Worm (Caenorhabditis elegans) whole organism, L3 larva: ENCODE data around the gene mrps-2.

ENCODE experiments used
- R02D3.7 ChIP-seq: fragments of 150-350 bp; optimal IDR thresholded peaks from 2 replicates; lab custom pipeline; 2014; ENCODE audit warnings: missing biosample characterization, missing genetic modification characterization
- ZK546.5 ChIP-seq: sonication (generic microtip); optimal IDR thresholded peaks from 2 replicates; lab custom pipeline; 2017; ENCODE audit warnings: missing biosample characterization, missing genetic modification characterization
- aly-2 ChIP-seq: fragments of 150-350 bp; optimal IDR thresholded peaks from 2 replicates; lab custom pipeline; 2014; ENCODE audit warnings: missing biosample characterization, missing genetic modification characterization
- ama-1 ChIP-seq: fragments of 150-350 bp; optimal IDR thresholded peaks from 2 replicates; lab custom pipeline; 2018
- ceh-16 ChIP-seq: sonication (generic microtip); optimal IDR thresholded peaks from 2 replicates; lab custom pipeline; 2017; ENCODE audit warnings: missing biosample characterization, missing genetic modification characterization
- ceh-28 ChIP-seq: fragments of 150-350 bp; optimal IDR thresholded peaks from 2 replicates; lab custom pipeline; 2014; ENCODE audit warnings: missing biosample characterization, missing genetic modification reagents, missing genetic modification characterization
- ceh-82 ChIP-seq: fragments of 150-350 bp; optimal IDR thresholded peaks from 2 replicates; lab custom pipeline; 2014; ENCODE audit warnings: missing biosample characterization, missing genetic modification characterization
- ceh-9 ChIP-seq: sonication (generic microtip); optimal IDR thresholded peaks from 2 replicates; lab custom pipeline; 2018; ENCODE audit warnings: missing biosample characterization, missing genetic modification characterization
- daf-12 ChIP-seq: fragments of 150-350 bp; optimal IDR thresholded peaks from 2 replicates; lab custom pipeline; 2014; ENCODE audit warnings: missing biosample characterization, missing genetic modification reagents, missing genetic modification characterization
- egl-27 ChIP-seq: sonication (generic microtip); optimal IDR thresholded peaks from 4 replicates; lab custom pipeline; 2017; ENCODE audit warnings: missing biosample characterization, missing genetic modification reagents, missing genetic modification characterization
- egl-5 ChIP-seq: fragments of 150-350 bp; optimal IDR thresholded peaks from 2 replicates; lab custom pipeline; 2017; ENCODE audit warnings: missing biosample characterization, missing genetic modification reagents, missing genetic modification characterization, inconsistent platforms
- elt-1 ChIP-seq: fragments of 150-350 bp; optimal IDR thresholded peaks from 2 replicates; lab custom pipeline; 2014; ENCODE audit warnings: missing biosample characterization, missing genetic modification characterization
- elt-2 ChIP-seq: sonication (generic microtip); optimal IDR thresholded peaks from 2 replicates; lab custom pipeline; 2016; ENCODE audit warnings: missing genetic modification reagents, mild to moderate bottlenecking, missing genetic modification characterization, missing compliant biosample characterization
- elt-3 ChIP-seq, 3 experiments: fragments of 150-350 bp in 1 of 3; sonication (generic microtip) in 2 of 3; optimal IDR thresholded peaks; 2 replicates in 2 of 3; 4 replicates in 1 of 3; lab custom pipeline; 2014 to 2017; ENCODE audit warnings: missing biosample characterization in 3 of 3, missing genetic modification characterization in 3 of 3
- eor-1 ChIP-seq, 2 experiments: fragments of 150-350 bp; optimal IDR thresholded peaks; 2 replicates each; lab custom pipeline; 2014 to 2018; ENCODE audit warnings: missing biosample characterization in 2 of 2, missing genetic modification characterization in 2 of 2
- fkh-10 ChIP-seq: sonication (generic microtip); optimal IDR thresholded peaks from 2 replicates; lab custom pipeline; 2017; ENCODE audit warnings: missing biosample characterization, missing genetic modification reagents, missing genetic modification characterization
- fkh-2 ChIP-seq: fragments of 150-350 bp; optimal IDR thresholded peaks from 2 replicates; lab custom pipeline; 2014; ENCODE audit warnings: missing biosample characterization, missing genetic modification reagents, missing genetic modification characterization
- fos-1 ChIP-seq: fragments of 150-350 bp; optimal IDR thresholded peaks from 2 replicates; lab custom pipeline; 2014; ENCODE audit warnings: missing biosample characterization, missing genetic modification characterization
- hmg-11 ChIP-seq: sonication (generic microtip); optimal IDR thresholded peaks from 2 replicates; lab custom pipeline; 2016; ENCODE audit warnings: missing genetic modification characterization, missing compliant biosample characterization
- jun-1 ChIP-seq: fragments of 150-350 bp; optimal IDR thresholded peaks from 2 replicates; lab custom pipeline; 2014; ENCODE audit warnings: missing biosample characterization, missing genetic modification reagents, missing genetic modification characterization
- lin-15B ChIP-seq: fragments of 150-350 bp; optimal IDR thresholded peaks from 2 replicates; lab custom pipeline; 2014; ENCODE audit warnings: missing biosample characterization, missing genetic modification characterization
- lin-39 ChIP-seq: fragments of 150-350 bp; optimal IDR thresholded peaks from 2 replicates; lab custom pipeline; 2018; ENCODE audit warnings: missing biosample characterization, missing genetic modification reagents, missing genetic modification characterization
- lsy-12 ChIP-seq: sonication (generic microtip); optimal IDR thresholded peaks from 2 replicates; lab custom pipeline; 2016; ENCODE audit warnings: mild to moderate bottlenecking, missing genetic modification characterization, missing compliant biosample characterization
- mdl-1 ChIP-seq: fragments of 150-350 bp; optimal IDR thresholded peaks from 2 replicates; lab custom pipeline; 2014; ENCODE audit warnings: missing biosample characterization, missing genetic modification characterization
- mml-1 ChIP-seq: fragments of 150-350 bp; sonication (generic microtip); optimal IDR thresholded peaks from 3 replicates; lab custom pipeline; 2014; ENCODE audit warnings: missing biosample characterization, missing genetic modification characterization
- nfya-1 ChIP-seq: sonication (generic microtip); optimal IDR thresholded peaks from 2 replicates; lab custom pipeline; 2017; ENCODE audit warnings: missing genetic modification characterization, mild to moderate bottlenecking, missing compliant biosample characterization, antibody characterized with exemption, moderate library complexity; ENCODE audit not compliant: insufficient read depth
- nhr-11 ChIP-seq: fragments of 150-350 bp; optimal IDR thresholded peaks from 2 replicates; lab custom pipeline; 2014; ENCODE audit warnings: missing biosample characterization, missing genetic modification characterization
- nhr-12 ChIP-seq: fragments of 150-350 bp; optimal IDR thresholded peaks from 2 replicates; lab custom pipeline; 2014; ENCODE audit warnings: missing biosample characterization, missing genetic modification characterization
- nhr-23 ChIP-seq: fragments of 150-350 bp; optimal IDR thresholded peaks from 2 replicates; lab custom pipeline; 2014; ENCODE audit warnings: missing biosample characterization, missing genetic modification reagents, missing genetic modification characterization
- nhr-237 ChIP-seq: fragments of 150-350 bp; optimal IDR thresholded peaks from 2 replicates; lab custom pipeline; 2014; ENCODE audit warnings: missing biosample characterization, missing genetic modification characterization
- nhr-25 ChIP-seq: sonication (generic microtip); optimal IDR thresholded peaks from 2 replicates; lab custom pipeline; 2017; ENCODE audit warnings: missing biosample characterization, missing genetic modification characterization
- nhr-28 ChIP-seq: fragments of 150-350 bp; optimal IDR thresholded peaks from 2 replicates; lab custom pipeline; 2014; ENCODE audit warnings: missing biosample characterization, missing genetic modification characterization
- nhr-43 ChIP-seq: sonication (generic microtip); optimal IDR thresholded peaks from 2 replicates; lab custom pipeline; 2016; ENCODE audit warnings: mild to moderate bottlenecking, missing genetic modification characterization, missing compliant biosample characterization; ENCODE audit not compliant: poor library complexity, severe bottlenecking
- nhr-67 ChIP-seq: fragments of 150-350 bp; optimal IDR thresholded peaks from 2 replicates; lab custom pipeline; 2014; ENCODE audit warnings: missing biosample characterization, missing genetic modification characterization
- nhr-76 ChIP-seq: fragments of 150-350 bp; sonication (generic microtip); optimal IDR thresholded peaks from 5 replicates; lab custom pipeline; 2014; ENCODE audit warnings: missing biosample characterization, missing genetic modification characterization
- nhr-77 ChIP-seq: fragments of 150-350 bp; optimal IDR thresholded peaks from 2 replicates; lab custom pipeline; 2014; ENCODE audit warnings: missing biosample characterization, missing genetic modification characterization
- pha-4 ChIP-seq: fragments of 150-350 bp; optimal IDR thresholded peaks from 2 replicates; lab custom pipeline; 2014; ENCODE audit warnings: missing biosample characterization, missing genetic modification reagents, missing genetic modification characterization
- pqm-1 ChIP-seq: fragments of 150-350 bp; optimal IDR thresholded peaks from 2 replicates; lab custom pipeline; 2017; ENCODE audit warnings: missing biosample characterization, missing genetic modification characterization, inconsistent platforms
- sea-2 ChIP-seq: fragments of 150-350 bp; sonication (generic microtip); optimal IDR thresholded peaks from 4 replicates; lab custom pipeline; 2014; ENCODE audit warnings: missing biosample characterization, missing genetic modification reagents, missing genetic modification characterization
- skn-1 ChIP-seq: fragments of 150-350 bp; optimal IDR thresholded peaks from 2 replicates; lab custom pipeline; 2014; ENCODE audit warnings: missing biosample characterization, missing genetic modification characterization
- snpc-4 ChIP-seq: fragments of 150-350 bp; optimal IDR thresholded peaks from 2 replicates; lab custom pipeline; 2014; ENCODE audit warnings: missing biosample characterization, missing genetic modification characterization
- tbx-2 ChIP-seq: sonication (generic microtip); optimal IDR thresholded peaks from 2 replicates; lab custom pipeline; 2016; ENCODE audit warnings: mild to moderate bottlenecking, missing genetic modification characterization, missing compliant biosample characterization
- unc-39 ChIP-seq: sonication (generic microtip); optimal IDR thresholded peaks from 4 replicates; lab custom pipeline; 2017; ENCODE audit warnings: missing biosample characterization, missing genetic modification characterization
- unc-62 ChIP-seq: fragments of 150-350 bp; sonication (generic microtip); optimal IDR thresholded peaks from 4 replicates; lab custom pipeline; 2014; ENCODE audit warnings: missing biosample characterization, missing genetic modification reagents, missing genetic modification characterization
- zag-1 ChIP-seq: fragments of 150-350 bp; optimal IDR thresholded peaks from 2 replicates; lab custom pipeline; 2014; ENCODE audit warnings: missing biosample characterization, missing genetic modification characterization
- ztf-11 ChIP-seq: fragments of 150-350 bp; optimal IDR thresholded peaks from 2 replicates; lab custom pipeline; 2014; ENCODE audit warnings: missing biosample characterization, missing genetic modification characterization
- ztf-4 ChIP-seq: fragments of 150-350 bp; optimal IDR thresholded peaks from 2 replicates; lab custom pipeline; 2014; ENCODE audit warnings: missing biosample characterization, missing genetic modification characterization

mrps-2 gene

ce11 chrV:8460306-8460705, 5.2 kb upstream of the mrps-2 start, which contains the start of gene T23B12.6:
Gene T23B12.6, minus strand, starts transcription at chrV:8460419.
- no peak for TF ChIP-seq lin-39
- TF ChIP-seq pha-4 (tag; lab: Kevin White, UChicago): peak; percentile 36
- TF ChIP-seq R02D3.7: no peak
- TF ChIP-seq egl-27 (tag; lab: Kevin White, UChicago): no peak
- TF ChIP-seq nhr-25 (tag; lab: Kevin White, UChicago): no peak
- TF ChIP-seq nfya-1 (tag; lab: Kevin White, UChicago): no peak
- TF ChIP-seq unc-39 (tag; lab: Kevin White, UChicago): no peak
- peak; percentile 41 for TF ChIP-seq pqm-1 (tag; lab: Kevin White, UChicago)
- no peak for TF ChIP-seq ama-1 (lab: Kevin White, UChicago)
- no peak for TF ChIP-seq ztf-11
- peak; percentile 74 for TF ChIP-seq elt-2 (tag; lab: Kevin White, UChicago)

- TF ChIP-seq nhr-43 (tag; lab: Kevin White, UChicago) (no peak), elt-1 (no peak), hmg-11 (tag; lab: Kevin White, UChicago) (no peak), tbx-2 (no peak), egl-5 (peak; percentile 91), mdl-1 (tag; lab: Kevin White, UChicago) (no peak), skn-1 (no peak), nhr-25 (tag; lab: Kevin White, UChicago) (peak; percentile 40), lsy-12 (tag; lab: Kevin White, UChicago) (no peak), egl-27 (tag; lab: Kevin White, UChicago) (no peak), jun-1 (no peak), nhr-11 (tag; lab: Kevin White, UChicago) (no peak), ztf-11 (no peak), nhr-237 (tag; lab: Kevin White, UChicago) (no peak), ceh-16 (no peak), elt-3 (tag; optimal IDR thresholded peaks at IDR 0.05; lab: Kevin White, UChicago) (no peak), sea-2 (GFP tag; lab: Kevin White, UChicago) (no peak), fkh-2 (tag; lab: Kevin White, UChicago) (no peak), nhr-76 (tag; lab: Kevin White, UChicago) (no peak), ceh-82 (no peak), ceh-28 (tag; lab: Kevin White, UChicago) (no peak), daf-12 (tag; lab: Kevin White, UChicago) (no peak), ama-1 (lab: Kevin White, UChicago) (no peak), nhr-12 (tag; lab: Kevin White, UChicago) (no peak), snpc-4 (tag; lab: Kevin White, UChicago) (peak; percentile 0), mml-1 (tag; lab: Kevin White, UChicago) (no peak), elt-2 (tag; lab: Kevin White, UChicago) (no peak), nhr-67 (no peak), fos-1 (no peak), zag-1 (tag; lab: Kevin White, UChicago) (no peak), unc-39 (tag; lab: Kevin White, UChicago) (no peak), R02D3.7 (no peak), nhr-77 (no peak), pqm-1 (tag; lab: Kevin White, UChicago) (no peak), nhr-23 (tag; lab: Kevin White, UChicago) (peak; percentile 65), aly-2 (no peak), ZK546.5 (tag; lab: Kevin White, UChicago) (no peak), ceh-9 (no peak), lin-39 (no peak), nhr-28 (tag; lab: Kevin White, UChicago) (no peak), unc-62 (GFP tag; lab: Kevin White, UChicago) (no peak), pha-4 (tag; lab: Kevin White, UChicago) (peak; percentile 25), ztf-4 (tag; lab: Kevin White, UChicago) (no peak), eor-1 (tag; optimal IDR thresholded peaks at IDR 0.05; lab: Kevin White, UChicago) (no peak), nfya-1 (tag; lab: Kevin White, UChicago) (peak; percentile 5), lin-15B (tag; lab: Kevin White, UChicago) (no peak), fkh-10 (GFP tag; lab: Kevin White, UChicago) (no peak)
Measured at ce11 chrV:8460800-8461199, 4.7 kb upstream of the mrps-2 start.
